Fruit fly (Drosophila melanogaster): ENCODE data around the gene Nup35.

The Nup35 gene

dm6 chrX:18646855-18647699 lies 905 bp upstream of the Nup35 start, which contains the start of gene Rip11 (continued):
- TF ChIP-seq klu (GFP tag; IDR thresholded peaks at IDR 0.05) (no peak), lbe (GFP tag; optimal IDR thresholded peaks at IDR 0.05) (peak; percentile 46), CG2129 (GFP tag; IDR thresholded peaks at IDR 0.05; ENCODE audit: partially characterized antibody) (no peak; the same call in 1 of the 2 replicates), Drgx (GFP tag; IDR thresholded peaks at IDR 0.05) (peak; percentile 78), ttk (GFP tag; IDR thresholded peaks at IDR 0.05) (peak; percentile 12; the same call in 1 of the 2 replicates), ara (GFP tag; IDR thresholded peaks at IDR 0.05) (no peak), lilli (GFP tag; optimal IDR thresholded peaks at IDR 0.05) (peak; percentile 42), CG2889 (GFP tag; IDR thresholded peaks at IDR 0.05) (peak; percentile 9; the same call in 1 of the 3 replicates), CG32772 (GFP tag; IDR thresholded peaks at IDR 0.05) (peak; percentile 77), tin (GFP tag; optimal IDR thresholded peaks at IDR 0.05) (peak; percentile 25), CG15696 (tag; optimal IDR thresholded peaks at IDR 0.05) (peak; percentile 5), crc (GFP tag; optimal IDR thresholded peaks at IDR 0.05) (no peak), CG2120 (GFP tag; optimal IDR thresholded peaks at IDR 0.05) (peak; percentile 51), nom (GFP tag; optimal IDR thresholded peaks at IDR 0.05) (peak; percentile 94), CG10462 (GFP tag; optimal IDR thresholded peaks at IDR 0.05) (no peak), HHEX (GFP tag; optimal IDR thresholded peaks at IDR 0.05) (no peak), bcd (GFP tag; optimal IDR thresholded peaks at IDR 0.05) (peak; percentile 11), CG4424 (GFP tag; optimal IDR thresholded peaks at IDR 0.05) (peak; percentile 14), luna (GFP tag; optimal IDR thresholded peaks at IDR 0.05) (no peak), oc (tag; optimal IDR thresholded peaks at IDR 0.05) (peak; percentile 54), peb (GFP tag; IDR thresholded peaks at IDR 0.05) (no peak), kah (GFP tag; optimal IDR thresholded peaks at IDR 0.05) (peak; percentile 16), CG6654 (GFP tag; optimal IDR thresholded peaks at IDR 0.05) (no peak), CG10209 (GFP tag; optimal IDR thresholded peaks at IDR 0.05) (peak; percentile 2), Meics (GFP tag; optimal IDR thresholded peaks at IDR 0.05) (peak; percentile 20), caup (GFP tag; optimal IDR thresholded peaks at IDR 0.05; ENCODE audit: severe bottlenecking) (no peak), E2f2 (GFP tag; IDR thresholded peaks at IDR 0.05) (peak; percentile 21; the same call in 1 of the 2 replicates), CG8089 (GFP tag; optimal IDR thresholded peaks at IDR 0.05) (peak; percentile 9), Poxn (GFP tag; IDR thresholded peaks at IDR 0.05) (no peak), tx (GFP tag; optimal IDR thresholded peaks at IDR 0.05) (no peak), CG14667 (GFP tag; IDR thresholded peaks at IDR 0.05) (no peak), CG33213 (GFP tag; optimal IDR thresholded peaks at IDR 0.05) (no peak), Trl (optimal IDR thresholded peaks at IDR 0.05) (peak in 1 of 2 experiments; percentile 35), Trl (GFP tag; optimal IDR thresholded peaks at IDR 0.05) (peak; percentile 7), her (GFP tag; optimal IDR thresholded peaks at IDR 0.05) (peak; percentile 21), CG14050 (GFP tag; IDR thresholded peaks at IDR 0.05) (no peak), CG8765 (GFP tag; IDR thresholded peaks at IDR 0.05) (0 out of 2 replicates have a peak, but pooled peaks have one; percentile 21), kay (GFP tag; optimal IDR thresholded peaks at IDR 0.05) (no peak), trem (tag; optimal IDR thresholded peaks at IDR 0.05) (no peak), ind (GFP tag; optimal IDR thresholded peaks at IDR 0.05) (no peak), ERR (GFP tag; optimal IDR thresholded peaks at IDR 0.05) (no peak), CG15269 (tag; optimal IDR thresholded peaks at IDR 0.05) (peak; percentile 37), CG12155 (GFP tag; optimal IDR thresholded peaks at IDR 0.05) (no peak), CG2678 (tag; optimal IDR thresholded peaks at IDR 0.05) (peak; percentile 13), Oli (tag; optimal IDR thresholded peaks at IDR 0.05) (no peak), Bgb (GFP tag; IDR thresholded peaks at IDR 0.05; ENCODE audit: partially characterized antibody) (peak; percentile 53), wor (GFP tag; IDR thresholded peaks at IDR 0.05) (no peak), CG42726 (GFP tag; IDR thresholded peaks at IDR 0.05; ENCODE audit: partially characterized antibody) (peak; percentile 59), HLH4C (GFP tag; IDR thresholded peaks at IDR 0.05; ENCODE audit: partially characterized antibody) (no peak)

Data from whole organism, embryonic.